Worm (Caenorhabditis elegans): ENCODE results near the gene Y105C5A.12.
"Not testable (repeated sequence)": the region's sequence is repeated elsewhere in the genome, so short reads cannot be mapped to it uniquely, and the experiment has no call there.

ce11 chrIV:15635462-15635861 lies 6.1 kb downstream of the Y105C5A.12 start, which contains the start of gene Y105C5A.10:
- TF ChIP-seq nhr-237 (tag; optimal IDR thresholded peaks at IDR 0.05); lin-13 (tag; optimal IDR thresholded peaks at IDR 0.05); unc-62 (GFP tag; optimal IDR thresholded peaks at IDR 0.05); mab-5 (tag; optimal IDR thresholded peaks at IDR 0.05); hlh-1 (tag; optimal IDR thresholded peaks at IDR 0.05); unc-120 (tag; optimal IDR thresholded peaks at IDR 0.05; ENCODE audit: poor library complexity, severe bottlenecking); unc-39 (tag; optimal IDR thresholded peaks at IDR 0.05); elt-3 (tag; optimal IDR thresholded peaks at IDR 0.05); mep-1 (tag; optimal IDR thresholded peaks at IDR 0.05): not testable (repeated sequence)
